8 worm cellular contexts compared by ENCODE assay signal in the genomic region with DNA sequence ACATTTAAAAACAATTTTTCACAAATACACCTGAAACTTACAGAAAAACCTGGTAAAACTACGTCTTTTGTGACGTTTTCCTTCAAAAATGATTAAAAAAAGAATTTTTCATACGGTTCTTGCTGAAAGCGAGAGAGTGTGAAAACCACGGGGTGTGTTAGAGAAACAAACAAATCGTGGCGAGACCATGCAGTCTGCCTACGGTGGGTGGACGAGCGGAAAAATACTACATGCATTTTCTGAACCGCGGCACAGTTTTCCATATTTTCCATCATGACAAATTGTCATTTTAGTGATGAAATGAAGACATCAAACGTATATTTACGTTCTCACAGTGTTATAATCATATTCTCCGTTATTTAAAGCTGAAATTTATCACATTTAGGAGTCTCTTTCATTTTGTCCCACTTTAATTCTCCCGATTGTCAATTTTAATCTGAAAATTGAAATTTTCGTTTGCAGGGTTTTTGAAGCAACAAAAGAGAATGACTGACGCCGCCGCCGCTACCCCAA.
A peak's percentile ranks its signal among the peaks of the same experiment; 100 is the strongest.
TF ChIP-seq lines count a peak whose summit lies in the region.

Gene F10G7.9, minus strand, starts transcription at position 127 of the 513 bp plus-strand sequence.
Gene tsn-1, plus strand, starts transcription at position 463 of the 513 bp plus-strand sequence.

TF ChIP-seq in whole organism, L1 larva, 84 proteins besides CTCF, POLR2A, EP300 and RAD21 (continues in another document):
- TF ChIP-seq fkh-10 (GFP tag; optimal IDR thresholded peaks at IDR 0.05; lab: Kevin White, UChicago) (no peak), tlp-1 (tag; optimal IDR thresholded peaks at IDR 0.05; lab: Kevin White, UChicago) (no peak), isw-1 (GFP tag; IDR thresholded peaks at IDR 0.05; lab: Robert Waterston, UW) (peak; percentile 50), nhr-47 (tag; optimal IDR thresholded peaks at IDR 0.05; lab: Kevin White, UChicago) (peak; percentile 66), nhr-20 (tag; optimal IDR thresholded peaks at IDR 0.05; lab: Kevin White, UChicago) (peak; percentile 58), egl-27 (tag; optimal IDR thresholded peaks at IDR 0.05; lab: Kevin White, UChicago) (no peak), lin-35 (GFP tag; optimal IDR thresholded peaks at IDR 0.05; lab: Kevin White, UChicago) (peak; percentile 61 to 86), nhr-11 (tag; optimal IDR thresholded peaks at IDR 0.05; lab: Kevin White, UChicago) (no peak), nhr-85 (tag; lab: Kevin White, UChicago) (peak; percentile 74), aha-1 (tag; optimal IDR thresholded peaks at IDR 0.05; lab: Kevin White, UChicago) (no peak), irx-1 (tag; optimal IDR thresholded peaks at IDR 0.05; lab: Kevin White, UChicago) (no peak)

TF ChIP-seq in whole organism, L2 larva, 48 proteins besides CTCF, POLR2A, EP300 and RAD21 (continues in another document):
- TF ChIP-seq fos-1 (tag; optimal IDR thresholded peaks at IDR 0.05; lab: Kevin White, UChicago) (peak; percentile 69), sem-4 (tag; optimal IDR thresholded peaks at IDR 0.05; lab: Kevin White, UChicago) (no peak), Y55F3AM.14 (GFP tag; optimal IDR thresholded peaks at IDR 0.05; lab: Kevin White, UChicago) (no peak), ama-1 (optimal IDR thresholded peaks at IDR 0.05; lab: Kevin White, UChicago) (peak; percentile 25), nhr-77 (tag; optimal IDR thresholded peaks at IDR 0.05; lab: Kevin White, UChicago) (no peak), nhr-21 (tag; optimal IDR thresholded peaks at IDR 0.05; lab: Kevin White, UChicago) (peak; percentile 7), sma-9 (GFP tag; optimal IDR thresholded peaks at IDR 0.05; lab: Kevin White, UChicago) (peak; percentile 22), sma-9 (tag; optimal IDR thresholded peaks at IDR 0.05; lab: Kevin White, UChicago) (no peak), blmp-1 (tag; optimal IDR thresholded peaks at IDR 0.05; lab: Kevin White, UChicago; ENCODE audit: insufficient read depth) (no peak), ZK546.5 (tag; optimal IDR thresholded peaks at IDR 0.05; lab: Kevin White, UChicago) (no peak), egl-27 (tag; optimal IDR thresholded peaks at IDR 0.05; lab: Kevin White, UChicago) (peak; percentile 23)

TF ChIP-seq in whole organism, L3 larva, 47 proteins besides CTCF, POLR2A, EP300 and RAD21 (continues in another document):
- no peak for TF ChIP-seq aly-2 (tag; optimal IDR thresholded peaks at IDR 0.05; lab: Kevin White, UChicago)
- TF ChIP-seq lin-15B (tag; optimal IDR thresholded peaks at IDR 0.05; lab: Kevin White, UChicago), result peak; percentile 82
- peak; percentile 83 for TF ChIP-seq lsy-12 (tag; optimal IDR thresholded peaks at IDR 0.05; lab: Kevin White, UChicago)
- TF ChIP-seq nhr-12 (tag; optimal IDR thresholded peaks at IDR 0.05; lab: Kevin White, UChicago), result no peak
- TF ChIP-seq fkh-10 (GFP tag; optimal IDR thresholded peaks at IDR 0.05; lab: Kevin White, UChicago), result no peak
- no peak for TF ChIP-seq ztf-11 (tag; optimal IDR thresholded peaks at IDR 0.05; lab: Kevin White, UChicago)
- no peak for TF ChIP-seq fos-1 (tag; optimal IDR thresholded peaks at IDR 0.05; lab: Kevin White, UChicago)
- peak; percentile 48 for TF ChIP-seq pqm-1 (tag; optimal IDR thresholded peaks at IDR 0.05; lab: Kevin White, UChicago)
- peak; percentile 81 for TF ChIP-seq nhr-25 (tag; optimal IDR thresholded peaks at IDR 0.05; lab: Kevin White, UChicago)
- peak; percentile 61 for TF ChIP-seq hmg-11 (tag; optimal IDR thresholded peaks at IDR 0.05; lab: Kevin White, UChicago)
- no peak for TF ChIP-seq ceh-82 (tag; optimal IDR thresholded peaks at IDR 0.05; lab: Kevin White, UChicago)

TF ChIP-seq in whole organism, L4 larva, 104 proteins besides CTCF, POLR2A, EP300 and RAD21 (continues in another document):
- no peak for TF ChIP-seq nhr-42 (GFP tag; IDR thresholded peaks at IDR 0.05; lab: Robert Waterston, UW)
- peak; percentile 36 for TF ChIP-seq mxl-3 (GFP tag; optimal IDR thresholded peaks at IDR 0.05; lab: Kevin White, UChicago)
- no peak for TF ChIP-seq snpc-4 (tag; optimal IDR thresholded peaks at IDR 0.05; lab: Kevin White, UChicago)
- TF ChIP-seq ZK546.5 (tag; optimal IDR thresholded peaks at IDR 0.05; lab: Kevin White, UChicago), result no peak
- TF ChIP-seq nhr-41 (GFP tag; IDR thresholded peaks at IDR 0.05; lab: Robert Waterston, UW), result no peak
- TF ChIP-seq lin-13 (GFP tag; optimal IDR thresholded peaks at IDR 0.05; lab: Kevin White, UChicago), result peak; percentile 75
- peak; percentile 83 for TF ChIP-seq mes-2 (tag; optimal IDR thresholded peaks at IDR 0.05; lab: Kevin White, UChicago; ENCODE audit: poor library complexity, severe bottlenecking)
- no peak for TF ChIP-seq sdz-12 (GFP tag; optimal IDR thresholded peaks at IDR 0.05; lab: Kevin White, UChicago)
- no peak for TF ChIP-seq nhr-48 (tag; optimal IDR thresholded peaks at IDR 0.05; lab: Kevin White, UChicago)
- no peak for TF ChIP-seq ama-1 (optimal IDR thresholded peaks at IDR 0.05; lab: Kevin White, UChicago)
- peak; percentile 11 for TF ChIP-seq unc-130 (GFP tag; optimal IDR thresholded peaks at IDR 0.05; lab: Kevin White, UChicago)

TF ChIP-seq in whole organism, early embryonic, 17 proteins besides CTCF, POLR2A, EP300 and RAD21:
- peak; percentile 12 for TF ChIP-seq F13C5.2 (tag; optimal IDR thresholded peaks at IDR 0.05; lab: Kevin White, UChicago)
- no peak for TF ChIP-seq scrt-1 (GFP tag; IDR thresholded peaks at IDR 0.05; lab: Robert Waterston, UW)
- no peak for TF ChIP-seq sea-1 (GFP tag; conservative IDR thresholded peaks at IDR 0.05; lab: Robert Waterston, UW)

TF ChIP-seq in whole organism, late embryonic, 69 proteins besides CTCF, POLR2A, EP300 and RAD21:
- TF ChIP-seq nfya-1 (tag; optimal IDR thresholded peaks at IDR 0.05; lab: Kevin White, UChicago) (peak; percentile 56), hlh-30 (tag; optimal IDR thresholded peaks at IDR 0.05; lab: Kevin White, UChicago; ENCODE audit: insufficient read depth) (peak; percentile 41), rnt-1 (tag; optimal IDR thresholded peaks at IDR 0.05; lab: Kevin White, UChicago) (no peak), pat-9 (tag; optimal IDR thresholded peaks at IDR 0.05; lab: Kevin White, UChicago) (no peak), dmd-4 (tag; optimal IDR thresholded peaks at IDR 0.05; lab: Kevin White, UChicago; ENCODE audit: borderline replicate concordance) (no peak), lin-11 (tag; optimal IDR thresholded peaks at IDR 0.05; lab: Kevin White, UChicago) (no peak)
TF ChIP-seq in whole organism, late embryonic: peak in this region for 2.

TF ChIP-seq in whole organism, mixed stage, embryonic, 35 proteins besides CTCF, POLR2A, EP300 and RAD21:
- TF ChIP-seq ceh-43 (GFP tag; optimal IDR thresholded peaks at IDR 0.05; lab: Kevin White, UChicago), result no peak
- no peak for TF ChIP-seq sem-2 (GFP tag; optimal IDR thresholded peaks at IDR 0.05; lab: Kevin White, UChicago)
- peak; percentile 20 for TF ChIP-seq lin-13 (tag; optimal IDR thresholded peaks at IDR 0.05; lab: Kevin White, UChicago)
- no peak for TF ChIP-seq nhr-237 (tag; optimal IDR thresholded peaks at IDR 0.05; lab: Kevin White, UChicago)
- no peak for TF ChIP-seq lin-32 (GFP tag; optimal IDR thresholded peaks at IDR 0.05; lab: Kevin White, UChicago)
- TF ChIP-seq nhr-28 (tag; optimal IDR thresholded peaks at IDR 0.05; lab: Kevin White, UChicago), result no peak
- no peak for TF ChIP-seq M03D4.4 (tag; optimal IDR thresholded peaks at IDR 0.05; lab: Kevin White, UChicago)
- TF ChIP-seq lsy-2 (tag; optimal IDR thresholded peaks at IDR 0.05; lab: Kevin White, UChicago), result peak; percentile 95
- TF ChIP-seq mep-1 (tag; optimal IDR thresholded peaks at IDR 0.05; lab: Kevin White, UChicago), result peak; percentile 8
- no peak for TF ChIP-seq nhr-76 (tag; optimal IDR thresholded peaks at IDR 0.05; lab: Kevin White, UChicago)
- TF ChIP-seq unc-39 (tag; optimal IDR thresholded peaks at IDR 0.05; lab: Kevin White, UChicago), result no peak
- TF ChIP-seq pha-4 (tag; optimal IDR thresholded peaks at IDR 0.05; lab: Kevin White, UChicago), result peak; percentile 57
- TF ChIP-seq blmp-1 (tag; optimal IDR thresholded peaks at IDR 0.05; lab: Kevin White, UChicago), result no peak
- no peak for TF ChIP-seq sptf-1 (tag; optimal IDR thresholded peaks at IDR 0.05; lab: Kevin White, UChicago)
- no peak for TF ChIP-seq snpc-4 (tag; optimal IDR thresholded peaks at IDR 0.05; lab: Kevin White, UChicago)
- TF ChIP-seq nhr-2 (tag; optimal IDR thresholded peaks at IDR 0.05; lab: Kevin White, UChicago), result no peak

TF ChIP-seq in whole organism, young adult, 124 proteins besides CTCF, POLR2A, EP300 and RAD21 (continues in another document):
- TF ChIP-seq madf-8 (GFP tag; conservative IDR thresholded peaks at IDR 0.05; lab: Robert Waterston, UW) (peak; percentile 14; the same call in 1 of the 2 replicates), atf-7 (tag; optimal IDR thresholded peaks at IDR 0.05; lab: Kevin White, UChicago) (no peak), ccch-3 (GFP tag; optimal IDR thresholded peaks at IDR 0.05; lab: Kevin White, UChicago) (no peak), Y95B8A.8 (GFP tag; IDR thresholded peaks at IDR 0.05; lab: Robert Waterston, UW) (no peak), lin-54 (GFP tag; optimal IDR thresholded peaks at IDR 0.05; lab: Kevin White, UChicago) (peak; percentile 68), nhr-80 (tag; optimal IDR thresholded peaks at IDR 0.05; lab: Kevin White, UChicago) (peak; percentile 77), snpc-3.4 (tag; optimal IDR thresholded peaks at IDR 0.05; lab: Kevin White, UChicago) (peak; percentile 74), F33H1.4 (GFP tag; IDR thresholded peaks at IDR 0.05; lab: Robert Waterston, UW) (peak; percentile 92), ceh-58 (GFP tag; IDR thresholded peaks at IDR 0.05; lab: Robert Waterston, UW) (no peak), lin-35 (GFP tag; optimal IDR thresholded peaks at IDR 0.05; lab: Kevin White, UChicago) (peak in 1 of 3 experiments; percentile 27), ztf-25 (GFP tag; IDR thresholded peaks at IDR 0.05; lab: Robert Waterston, UW) (no peak), cebp-2 (GFP tag; IDR thresholded peaks at IDR 0.05; lab: Robert Waterston, UW) (no peak), attf-5 (GFP tag; optimal IDR thresholded peaks at IDR 0.05; lab: Kevin White, UChicago) (peak; percentile 58), hmg-1.2 (GFP tag; IDR thresholded peaks at IDR 0.05; lab: Robert Waterston, UW) (peak; percentile 79), K11D2.4 (GFP tag; IDR thresholded peaks at IDR 0.05; lab: Robert Waterston, UW) (no peak), ets-4 (GFP tag; optimal IDR thresholded peaks at IDR 0.05; lab: Kevin White, UChicago) (no peak), zim-3 (tag; optimal IDR thresholded peaks at IDR 0.05; lab: Kevin White, UChicago) (no peak), aptf-3 (GFP tag; IDR thresholded peaks at IDR 0.05; lab: Robert Waterston, UW) (no peak), dpl-1 (GFP tag; optimal IDR thresholded peaks at IDR 0.05; lab: Kevin White, UChicago) (peak; percentile 52), K12H6.12 (tag; optimal IDR thresholded peaks at IDR 0.05; lab: Kevin White, UChicago) (no peak), snpc-1.1 (tag; optimal IDR thresholded peaks at IDR 0.05; lab: Kevin White, UChicago; ENCODE audit: insufficient read depth) (no peak), C17E4.6 (GFP tag; IDR thresholded peaks at IDR 0.05; lab: Robert Waterston, UW) (no peak), ceh-100 (GFP tag; IDR thresholded peaks at IDR 0.05; lab: Robert Waterston, UW) (peak; percentile 50; the same call in 1 of the 2 replicates), F23B12.7 (tag; optimal IDR thresholded peaks at IDR 0.05; lab: Kevin White, UChicago; ENCODE audit: insufficient read depth) (peak; percentile 29)
